Worm (Caenorhabditis elegans) whole organism, late embryonic: Measurements from ENCODE around the gene hlh-6.

Experiments
- C08G9.2 ChIP-seq: sonication (generic microtip); optimal IDR thresholded peaks from 2 replicates; lab custom pipeline; 2016; ENCODE audit warnings: mild to moderate bottlenecking, missing genetic modification characterization, moderate library complexity, missing compliant biosample characterization
- F13H6.1 ChIP-seq: sonication (generic microtip); optimal IDR thresholded peaks from 2 replicates; lab custom pipeline; 2016; ENCODE audit warnings: missing genetic modification characterization, missing compliant biosample characterization
- K09A11.1 ChIP-seq: sonication (generic microtip); optimal IDR thresholded peaks from 2 replicates; lab custom pipeline; 2017; ENCODE audit warnings: antibody characterized with exemption, mild to moderate bottlenecking, missing genetic modification characterization, missing compliant biosample characterization; ENCODE audit not compliant: insufficient read depth
- ahr-1 ChIP-seq: sonication (generic microtip); optimal IDR thresholded peaks from 2 replicates; lab custom pipeline; 2016; ENCODE audit warnings: missing genetic modification characterization, missing compliant biosample characterization
- ceh-14 ChIP-seq: sonication (generic microtip); optimal IDR thresholded peaks from 2 replicates; lab custom pipeline; 2016; ENCODE audit warnings: missing genotype, missing genetic modification characterization, missing compliant biosample characterization
- ceh-45 ChIP-seq: fragments of 200-800 bp; sonication (Bioruptor generic); IDR thresholded peaks from 2 replicates; pipeline ENCODE4 v1.3.6; 2022; ENCODE audit warnings: missing genetic modification reagents, missing genetic modification characterization, missing compliant biosample characterization
- ceh-6 ChIP-seq: fragments of 200-800 bp; sonication (Bioruptor generic); optimal IDR thresholded peaks from 2 replicates; lab custom pipeline; 2018; ENCODE audit warnings: mild to moderate bottlenecking, missing genetic modification characterization, missing compliant biosample characterization
- ceh-9 ChIP-seq: sonication (generic microtip); optimal IDR thresholded peaks from 2 replicates; lab custom pipeline; 2016; ENCODE audit warnings: mild to moderate bottlenecking, missing genetic modification characterization, inconsistent platforms, missing compliant biosample characterization
- che-1 ChIP-seq: sonication (generic microtip); optimal IDR thresholded peaks from 2 replicates; lab custom pipeline; 2016; ENCODE audit warnings: mild to moderate bottlenecking, missing genetic modification characterization, missing compliant biosample characterization
- elt-4 ChIP-seq: sonication (generic microtip); optimal IDR thresholded peaks from 2 replicates; lab custom pipeline; 2016; ENCODE audit warnings: missing genetic modification characterization, missing compliant biosample characterization
- ets-4 ChIP-seq: sonication (generic microtip); optimal IDR thresholded peaks from 2 replicates; lab custom pipeline; 2016; ENCODE audit warnings: missing genetic modification characterization, missing compliant biosample characterization
- eyg-1 ChIP-seq: sonication (generic microtip); optimal IDR thresholded peaks from 2 replicates; lab custom pipeline; 2016; ENCODE audit warnings: missing genotype, missing genetic modification characterization, missing compliant biosample characterization
- fkh-10 ChIP-seq: fragments of 150-350 bp; optimal IDR thresholded peaks from 2 replicates; lab custom pipeline; 2014; ENCODE audit warnings: missing biosample characterization, missing genetic modification reagents, missing genetic modification characterization
- fkh-6 ChIP-seq: sonication (generic microtip); optimal IDR thresholded peaks from 2 replicates; lab custom pipeline; 2016; ENCODE audit warnings: missing genetic modification characterization, missing compliant biosample characterization
- hlh-13 ChIP-seq: fragments of 200-800 bp; sonication (Bioruptor generic); optimal IDR thresholded peaks from 2 replicates; lab custom pipeline; 2018; ENCODE audit warnings: mild to moderate bottlenecking, missing genetic modification characterization, missing compliant biosample characterization
- hlh-8 ChIP-seq: sonication (generic microtip); optimal IDR thresholded peaks from 2 replicates; lab custom pipeline; 2016; ENCODE audit warnings: missing genotype, missing genetic modification characterization, missing compliant biosample characterization
- madf-2 ChIP-seq: sonication (generic microtip); optimal IDR thresholded peaks from 2 replicates; lab custom pipeline; 2017; ENCODE audit warnings: missing genetic modification characterization, missing compliant biosample characterization
- mec-3 ChIP-seq: sonication (generic microtip); optimal IDR thresholded peaks from 2 replicates; lab custom pipeline; 2016; ENCODE audit warnings: borderline replicate concordance, missing genetic modification characterization, missing compliant biosample characterization
- nhr-11 ChIP-seq: fragments of 150-350 bp; optimal IDR thresholded peaks from 2 replicates; lab custom pipeline; 2014; ENCODE audit warnings: missing biosample characterization, missing genetic modification characterization
- nhr-232 ChIP-seq: sonication (generic microtip); optimal IDR thresholded peaks from 2 replicates; lab custom pipeline; 2016; ENCODE audit warnings: missing genetic modification characterization, missing compliant biosample characterization
- npax-4 ChIP-seq: sonication (generic microtip); optimal IDR thresholded peaks from 2 replicates; lab custom pipeline; 2016; ENCODE audit warnings: missing genetic modification characterization, missing compliant biosample characterization
- odd-2 ChIP-seq: sonication (generic microtip); optimal IDR thresholded peaks from 2 replicates; lab custom pipeline; 2017; ENCODE audit warnings: antibody characterized with exemption, mild to moderate bottlenecking, missing genetic modification characterization, missing compliant biosample characterization
- pag-3 ChIP-seq: sonication (generic microtip); optimal IDR thresholded peaks from 2 replicates; lab custom pipeline; 2016; ENCODE audit warnings: missing compliant biosample characterization, missing genetic modification characterization, borderline replicate concordance
- pat-9 ChIP-seq: fragments of 200-800 bp; sonication (Bioruptor generic); optimal IDR thresholded peaks from 2 replicates; lab custom pipeline; 2018; ENCODE audit warnings: mild to moderate bottlenecking, missing genetic modification characterization, moderate library complexity, missing compliant biosample characterization
- pax-1 ChIP-seq: fragments of 150-350 bp; optimal IDR thresholded peaks from 2 replicates; lab custom pipeline; 2014; ENCODE audit warnings: missing biosample characterization, missing genetic modification characterization
- pros-1 ChIP-seq: fragments of 150-350 bp; optimal IDR thresholded peaks from 2 replicates; lab custom pipeline; 2014; ENCODE audit warnings: missing biosample characterization, missing genetic modification reagents, missing genetic modification characterization
- rnt-1 ChIP-seq: sonication (generic microtip); optimal IDR thresholded peaks from 2 replicates; lab custom pipeline; 2016; ENCODE audit warnings: missing genetic modification characterization, missing compliant biosample characterization
- sox-2 ChIP-seq: fragments of 200-800 bp; sonication (Bioruptor generic); IDR thresholded peaks from 2 replicates; pipeline ENCODE4 v1.3.6; 2022; ENCODE audit warnings: missing genetic modification reagents, missing genetic modification characterization, missing compliant biosample characterization
- syd-9 ChIP-seq: sonication (generic microtip); optimal IDR thresholded peaks from 2 replicates; lab custom pipeline; 2016; ENCODE audit warnings: mild to moderate bottlenecking, missing genetic modification characterization, moderate library complexity, missing compliant biosample characterization
- tbx-7 ChIP-seq: sonication (generic microtip); optimal IDR thresholded peaks from 2 replicates; lab custom pipeline; 2016; ENCODE audit warnings: missing genotype, missing genetic modification characterization, missing compliant biosample characterization
- ttx-3 ChIP-seq: sonication (generic microtip); optimal IDR thresholded peaks from 2 replicates; lab custom pipeline; 2016; ENCODE audit warnings: missing genetic modification reagents, missing genetic modification characterization, missing compliant biosample characterization
- unc-42 ChIP-seq: sonication (generic microtip); optimal IDR thresholded peaks from 2 replicates; lab custom pipeline; 2016; ENCODE audit warnings: missing genotype, missing genetic modification characterization, missing compliant biosample characterization
- ztf-16 ChIP-seq: sonication (generic microtip); optimal IDR thresholded peaks from 2 replicates; lab custom pipeline; 2017; ENCODE audit warnings: missing genetic modification characterization, missing compliant biosample characterization

Gene hlh-6

DNA sequence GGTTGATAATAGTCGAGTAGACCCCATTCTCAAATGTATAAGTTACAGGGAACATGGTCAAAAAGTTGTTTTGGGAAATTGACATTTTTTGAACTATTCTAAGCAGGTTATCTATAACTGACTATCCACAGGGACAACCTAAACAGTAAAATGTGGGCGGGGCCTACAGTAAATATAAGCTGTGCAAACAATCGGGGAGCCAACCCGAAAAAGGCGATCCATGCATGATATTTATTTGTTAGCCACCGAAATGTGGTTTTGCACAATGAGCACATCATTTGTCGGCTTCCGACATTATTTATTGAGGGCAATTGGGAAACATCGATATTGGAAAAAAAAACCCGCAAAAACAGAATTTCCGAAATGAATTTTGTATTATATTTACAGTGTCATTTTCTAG is at the start of gene hlh-6:
Gene hlh-6, minus strand, starts transcription at position 101 of the 400 bp plus-strand sequence.
- TF ChIP-seq ceh-14 (tag; lab: Kevin White, UChicago) = no peak
- TF ChIP-seq K09A11.1 (tag; lab: Kevin White, UChicago) = no peak
- no peak for TF ChIP-seq fkh-6 (tag; lab: Kevin White, UChicago)
- no peak for TF ChIP-seq pag-3 (tag; lab: Kevin White, UChicago)
- TF ChIP-seq unc-42 (tag; lab: Kevin White, UChicago) = no peak
- no peak for TF ChIP-seq F13H6.1 (tag; lab: Kevin White, UChicago)
- no peak for TF ChIP-seq elt-4 (tag; lab: Kevin White, UChicago)
- no peak for TF ChIP-seq hlh-8
- no peak for TF ChIP-seq odd-2 (tag; lab: Kevin White, UChicago)
- TF ChIP-seq npax-4 = no peak
- no peak for TF ChIP-seq eyg-1 (tag; lab: Kevin White, UChicago)
- TF ChIP-seq nhr-11 (tag; lab: Kevin White, UChicago) = no peak
- no peak for TF ChIP-seq ceh-6 (GFP tag; lab: Kevin White, UChicago)
- TF ChIP-seq pros-1 (tag; lab: Kevin White, UChicago) = no peak
- no peak for TF ChIP-seq madf-2 (tag; lab: Kevin White, UChicago)
- no peak for TF ChIP-seq fkh-10
- no peak for TF ChIP-seq ahr-1 (tag; lab: Kevin White, UChicago)

ce11 chrII:9662797-9663196 is 48.2 kb upstream of the hlh-6 start, which contains the start of gene cyp-13A10:
cyp-13A10 (minus strand) TSS chrII:9662884.
- TF ChIP-seq pat-9 (tag; lab: Kevin White, UChicago) = no peak
- no peak for TF ChIP-seq madf-2 (tag; lab: Kevin White, UChicago)
- no peak for TF ChIP-seq mec-3 (tag; lab: Kevin White, UChicago)
- TF ChIP-seq unc-42 (tag; lab: Kevin White, UChicago) = no peak
- no peak for TF ChIP-seq nhr-232
- no peak for TF ChIP-seq ceh-9 (tag; lab: Kevin White, UChicago)
- TF ChIP-seq tbx-7 (tag; lab: Kevin White, UChicago) = no peak
- no peak for TF ChIP-seq npax-4
- no peak for TF ChIP-seq rnt-1 (tag; lab: Kevin White, UChicago)

DNA sequence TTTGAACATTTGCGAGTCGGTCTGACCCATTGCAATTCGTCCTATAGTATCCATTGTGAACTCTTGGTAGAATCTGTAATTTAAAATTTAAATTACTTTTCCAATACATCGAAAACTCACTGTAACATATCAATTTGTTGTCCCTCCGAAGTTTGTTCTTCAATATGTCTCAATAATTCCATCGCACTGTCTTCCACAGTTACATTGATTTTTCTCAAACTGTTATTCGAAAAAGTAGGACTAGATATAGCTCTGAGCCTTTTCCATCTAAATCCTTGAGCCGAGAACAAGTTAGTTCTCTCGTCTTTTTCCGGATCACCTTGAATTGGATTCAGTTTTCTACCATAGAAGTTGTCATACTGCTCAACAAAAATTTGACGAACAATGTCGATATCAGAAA is 47.5 kb upstream of the hlh-6 start:
- TF ChIP-seq ceh-6 (GFP tag; lab: Kevin White, UChicago) = no peak
- TF ChIP-seq ceh-14 (tag; lab: Kevin White, UChicago) = no peak
- TF ChIP-seq, all 69 proteins: peak for 0

DNA sequence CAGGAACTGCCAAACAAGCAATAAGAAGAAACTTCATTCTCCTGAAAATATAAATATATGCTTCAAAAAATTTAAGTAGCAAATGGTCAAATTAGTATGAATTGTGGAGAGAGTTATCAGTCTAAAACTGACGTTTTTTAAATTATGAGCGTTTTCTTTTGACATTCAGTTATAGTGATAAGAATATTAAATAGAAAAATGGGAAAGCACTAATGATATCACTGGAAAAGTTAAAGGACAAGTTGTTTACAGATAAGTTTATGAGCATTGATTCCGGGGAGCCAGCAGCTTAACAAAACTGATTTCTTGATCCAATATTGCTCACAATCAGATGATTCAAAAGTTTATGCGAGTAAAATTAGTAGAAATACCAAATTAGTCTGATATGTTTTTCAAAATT is 45.8 kb upstream of the hlh-6 start, which contains the start of gene ZK1320.3:
Gene ZK1320.3, minus strand, starts transcription at position 41 of the 400 bp plus-strand sequence.
- TF ChIP-seq ceh-45 (GFP tag; lab: Robert Waterston, UW) (no peak), pax-1 (tag; lab: Kevin White, UChicago) (no peak), npax-4 (no peak), eyg-1 (tag; lab: Kevin White, UChicago) (no peak), elt-4 (tag; lab: Kevin White, UChicago) (no peak), che-1 (no peak), nhr-11 (tag; lab: Kevin White, UChicago) (no peak), nhr-232 (no peak), F13H6.1 (tag; lab: Kevin White, UChicago) (no peak), rnt-1 (tag; lab: Kevin White, UChicago) (no peak), ztf-16 (no peak), ttx-3 (tag; lab: Kevin White, UChicago) (no peak), sox-2 (GFP tag; lab: Robert Waterston, UW) (no peak), syd-9 (tag; lab: Kevin White, UChicago) (no peak)

ce11 chrII:9658915-9659314 is 44.3 kb upstream of the hlh-6 start, which contains the start of gene ZK1320.2:
ZK1320.2 (minus strand) TSS chrII:9659002.
- TF ChIP-seq hlh-13 (GFP tag; lab: Kevin White, UChicago) (no peak), K09A11.1 (tag; lab: Kevin White, UChicago) (no peak), rnt-1 (tag; lab: Kevin White, UChicago) (no peak), eyg-1 (tag; lab: Kevin White, UChicago) (no peak), unc-42 (tag; lab: Kevin White, UChicago) (no peak), ets-4 (no peak), C08G9.2 (tag; lab: Kevin White, UChicago) (no peak), pax-1 (tag; lab: Kevin White, UChicago) (no peak), nhr-11 (tag; lab: Kevin White, UChicago) (no peak)
